Fruit fly (Drosophila melanogaster) whole organism, embryonic: ENCODE results near the gene Cdk1.
A peak's percentile ranks its signal among the peaks of the same experiment; 100 is the strongest.

Experiments
- ATbp ChIP-seq: fragments of 200-800 bp; sonication (Bioruptor generic); optimal IDR thresholded peaks from 2 replicates; lab custom pipeline; 2017; ENCODE audit warnings: missing biosample characterization, mild to moderate bottlenecking, missing genetic modification characterization, missing genetic modification reagents
- Aef1 ChIP-seq: fragments of 200-800 bp; sonication (Bioruptor generic); IDR thresholded peaks from 3 replicates; pipeline ENCODE4 v1.3.6; 2022; ENCODE audit warnings: missing biosample characterization, missing genetic modification characterization
- BtbVII ChIP-seq: fragments of 200-800 bp; sonication (Bioruptor generic); optimal IDR thresholded peaks from 3 replicates; lab custom pipeline; 2017; ENCODE audit warnings: missing biosample characterization, mild to moderate bottlenecking, missing genetic modification characterization
- CG10267 ChIP-seq: fragments of 200-800 bp; sonication (Bioruptor generic); optimal IDR thresholded peaks from 2 replicates; lab custom pipeline; 2018; ENCODE audit warnings: missing biosample characterization, mild to moderate bottlenecking, missing genetic modification characterization, moderate library complexity
- CG10431 ChIP-seq: fragments of 200-800 bp; sonication (Bioruptor generic); optimal IDR thresholded peaks from 3 replicates; lab custom pipeline; 2018; ENCODE audit warnings: missing biosample characterization, mild to moderate bottlenecking, missing genetic modification characterization
- CG10543 ChIP-seq: fragments of 200-800 bp; sonication (Bioruptor generic); optimal IDR thresholded peaks from 3 replicates; lab custom pipeline; 2017; ENCODE audit warnings: missing biosample characterization, mild to moderate bottlenecking, missing genetic modification characterization, moderate library complexity
- CG12236 ChIP-seq: fragments of 200-800 bp; sonication (Bioruptor generic); optimal IDR thresholded peaks from 2 replicates; lab custom pipeline; 2016; ENCODE audit warnings: missing biosample characterization, missing genetic modification characterization
- CG12769 ChIP-seq: fragments of 200-800 bp; sonication (Bioruptor generic); optimal IDR thresholded peaks from 2 replicates; lab custom pipeline; 2019; ENCODE audit warnings: missing biosample characterization, mild to moderate bottlenecking, missing genetic modification characterization, moderate library complexity
- CG13894 ChIP-seq: fragments of 200-800 bp; sonication (Bioruptor generic); optimal IDR thresholded peaks from 3 replicates; lab custom pipeline; 2018; ENCODE audit warnings: missing biosample characterization, mild to moderate bottlenecking, missing genetic modification characterization, moderate library complexity
- CG17802 ChIP-seq: fragments of 200-800 bp; sonication (Bioruptor generic); optimal IDR thresholded peaks from 2 replicates; lab custom pipeline; 2018; ENCODE audit warnings: missing biosample characterization, mild to moderate bottlenecking, missing genetic modification characterization, moderate library complexity
- CG2120 ChIP-seq: fragments of 200-800 bp; sonication (Bioruptor generic); optimal IDR thresholded peaks from 3 replicates; lab custom pipeline; 2016; ENCODE audit warnings: missing biosample characterization, missing genetic modification characterization
- CG2202 ChIP-seq: fragments of 200-800 bp; sonication (Bioruptor generic); optimal IDR thresholded peaks from 2 replicates; lab custom pipeline; 2018; ENCODE audit warnings: missing biosample characterization, mild to moderate bottlenecking, missing genetic modification characterization
- CG2889 ChIP-seq: fragments of 200-800 bp; sonication (Bioruptor generic); IDR thresholded peaks from 3 replicates; pipeline ENCODE4 v1.3.6; 2022; ENCODE audit warnings: missing biosample characterization, missing genetic modification characterization
- CG3065 ChIP-seq: fragments of 200-800 bp; sonication (Bioruptor generic); optimal IDR thresholded peaks from 2 replicates; lab custom pipeline; 2016; ENCODE audit warnings: missing biosample characterization, missing genetic modification characterization
- CG31365 ChIP-seq: fragments of 200-800 bp; sonication (Bioruptor generic); optimal IDR thresholded peaks from 2 replicates; lab custom pipeline; 2018; ENCODE audit warnings: missing biosample characterization, mild to moderate bottlenecking, missing genetic modification characterization
- CG34376 ChIP-seq: fragments of 200-800 bp; sonication (Bioruptor generic); optimal IDR thresholded peaks from 2 replicates; lab custom pipeline; 2018; ENCODE audit warnings: missing biosample characterization, mild to moderate bottlenecking, missing genetic modification characterization
- CG4404 ChIP-seq: fragments of 200-800 bp; sonication (Bioruptor generic); IDR thresholded peaks from 2 replicates; pipeline ENCODE4 v1.3.6; 2022; ENCODE audit warnings: missing biosample characterization, missing genetic modification characterization
- CG6654 ChIP-seq: fragments of 200-800 bp; sonication (Bioruptor generic); optimal IDR thresholded peaks from 2 replicates; lab custom pipeline; 2017; ENCODE audit warnings: missing biosample characterization, mild to moderate bottlenecking, missing genetic modification characterization
- CG8281 ChIP-seq: fragments of 200-800 bp; sonication (Bioruptor generic); optimal IDR thresholded peaks from 2 replicates; lab custom pipeline; 2018; ENCODE audit warnings: missing biosample characterization, mild to moderate bottlenecking, missing genetic modification characterization, moderate library complexity
- CG9215 ChIP-seq: fragments of 200-800 bp; sonication (Bioruptor generic); IDR thresholded peaks from 2 replicates; pipeline ENCODE4 v1.3.6; 2022; ENCODE audit warnings: missing biosample characterization, missing genetic modification characterization
- CkIIα-i1 ChIP-seq: fragments of 200-800 bp; sonication (Bioruptor generic); IDR thresholded peaks from 2 replicates; pipeline ENCODE4 v1.3.6; 2022; ENCODE audit warnings: missing biosample characterization, missing genetic modification characterization
- Dp ChIP-seq: fragments of 200-800 bp; sonication (Bioruptor generic); optimal IDR thresholded peaks from 2 replicates; lab custom pipeline; 2018; ENCODE audit warnings: missing biosample characterization, mild to moderate bottlenecking, missing genetic modification characterization, moderate library complexity
- Hmx ChIP-seq: fragments of 200-800 bp; sonication (Bioruptor generic); optimal IDR thresholded peaks from 2 replicates; lab custom pipeline; 2016; ENCODE audit warnings: missing biosample characterization, missing genetic modification characterization
- Mad ChIP-seq: fragments of 200-800 bp; sonication (Bioruptor generic); optimal IDR thresholded peaks from 2 replicates; lab custom pipeline; 2016; ENCODE audit warnings: missing biosample characterization, missing genetic modification characterization
- Neu2 ChIP-seq: fragments of 200-800 bp; sonication (Bioruptor generic); optimal IDR thresholded peaks from 3 replicates; lab custom pipeline; 2016; ENCODE audit warnings: missing biosample characterization, missing genetic modification characterization, borderline replicate concordance
- PHDP ChIP-seq: fragments of 200-800 bp; sonication (Bioruptor generic); optimal IDR thresholded peaks from 3 replicates; lab custom pipeline; 2018; ENCODE audit warnings: missing biosample characterization, mild to moderate bottlenecking, missing genetic modification characterization, moderate library complexity
- Spps ChIP-seq: fragments of 200-800 bp; sonication (Bioruptor generic); optimal IDR thresholded peaks from 2 replicates; lab custom pipeline; 2018; ENCODE audit warnings: missing biosample characterization, mild to moderate bottlenecking, missing genetic modification characterization
- Xbp1 ChIP-seq: fragments of 200-800 bp; sonication (Bioruptor generic); optimal IDR thresholded peaks from 3 replicates; lab custom pipeline; 2016; ENCODE audit warnings: missing biosample characterization, mild to moderate bottlenecking, missing genetic modification characterization
- Xrp1 ChIP-seq: fragments of 200-800 bp; sonication (Bioruptor generic); IDR thresholded peaks from 2 replicates; pipeline ENCODE4 v1.3.6; 2022; ENCODE audit warnings: missing biosample characterization, missing genetic modification characterization
- amos ChIP-seq: fragments of 200-800 bp; sonication (Bioruptor generic); IDR thresholded peaks from 2 replicates; pipeline ENCODE4 v1.3.6; 2022; ENCODE audit warnings: missing biosample characterization, missing genetic modification characterization; ENCODE audit not compliant: partially characterized antibody
- ara ChIP-seq: fragments of 200-800 bp; sonication (Bioruptor generic); IDR thresholded peaks from 2 replicates; pipeline ENCODE4 v1.3.6; 2022; ENCODE audit warnings: missing biosample characterization, missing genetic modification characterization
- ci ChIP-seq: fragments of 200-800 bp; sonication (Bioruptor generic); IDR thresholded peaks from 3 replicates; pipeline ENCODE4 v1.3.6; 2022; ENCODE audit warnings: missing biosample characterization, missing genetic modification characterization
- corto ChIP-seq: fragments of 200-800 bp; sonication (Bioruptor generic); optimal IDR thresholded peaks from 2 replicates; lab custom pipeline; 2016; ENCODE audit warnings: missing biosample characterization, mild to moderate bottlenecking, missing genetic modification characterization, moderate library complexity
- danr ChIP-seq: fragments of 200-800 bp; sonication (Bioruptor generic); IDR thresholded peaks from 2 replicates; pipeline ENCODE4 v1.3.6; 2022; ENCODE audit warnings: missing biosample characterization, missing genetic modification characterization
- dm ChIP-seq: fragments of 200-800 bp; sonication (Bioruptor generic); optimal IDR thresholded peaks from 3 replicates; lab custom pipeline; 2016; ENCODE audit warnings: missing biosample characterization, missing genetic modification characterization
- eyg ChIP-seq: fragments of 200-800 bp; sonication (Bioruptor generic); optimal IDR thresholded peaks from 3 replicates; lab custom pipeline; 2016; ENCODE audit warnings: missing biosample characterization, missing genetic modification characterization
- gt ChIP-seq: fragments of 200-800 bp; sonication (Bioruptor generic); IDR thresholded peaks from 2 replicates; pipeline ENCODE4 v1.3.6; 2022; ENCODE audit warnings: missing biosample characterization, missing genetic modification characterization
- hbn ChIP-seq: fragments of 200-800 bp; sonication (Bioruptor generic); IDR thresholded peaks from 2 replicates; pipeline ENCODE4 v1.3.6; 2022; ENCODE audit warnings: missing biosample characterization, missing genetic modification characterization; ENCODE audit not compliant: partially characterized antibody
- ken ChIP-seq: fragments of 200-800 bp; sonication (Bioruptor generic); IDR thresholded peaks from 3 replicates; pipeline ENCODE4 v1.3.6; 2022; ENCODE audit warnings: missing biosample characterization, missing genetic modification characterization
- lab ChIP-seq: fragments of 200-800 bp; sonication (Bioruptor generic); optimal IDR thresholded peaks from 3 replicates; lab custom pipeline; 2017; ENCODE audit warnings: missing biosample characterization, missing genetic modification characterization, mild to moderate bottlenecking, moderate library complexity, missing genetic modification reagents
- lov ChIP-seq, 2 experiments: fragments of 200-800 bp in 1 of 2; fragments of >200 bp in 1 of 2; sonication (Bioruptor generic) in 1 of 2; IDR thresholded peaks in 1 of 2; optimal IDR thresholded peaks in 1 of 2; 2 replicates in 1 of 2; 3 replicates in 1 of 2; pipeline versions ENCODE4 v1.3.6 to Lab custom; 2017 to 2022; ENCODE audit warnings: missing biosample characterization in 1 of 2, missing genetic modification characterization in 1 of 2
- sc ChIP-seq, 3 experiments: fragments of >200 bp in 2 of 3; fragments of 200-800 bp in 1 of 3; sonication (Bioruptor generic) in 1 of 3; optimal IDR thresholded peaks; 2 replicates in 2 of 3; 3 replicates in 1 of 3; lab custom pipeline; 2017; ENCODE audit warnings: mild to moderate bottlenecking in 1 of 3, missing biosample characterization in 1 of 3, missing genetic modification characterization in 1 of 3, missing genetic modification reagents in 1 of 3
- sima ChIP-seq: fragments of 200-800 bp; sonication (Bioruptor generic); optimal IDR thresholded peaks from 2 replicates; lab custom pipeline; 2016; ENCODE audit warnings: missing biosample characterization, missing genetic modification characterization
- sqz ChIP-seq: fragments of 200-800 bp; sonication (Bioruptor generic); optimal IDR thresholded peaks from 3 replicates; lab custom pipeline; 2018; ENCODE audit warnings: missing biosample characterization, mild to moderate bottlenecking, missing genetic modification characterization
- sr ChIP-seq: fragments of 200-800 bp; sonication (Bioruptor generic); IDR thresholded peaks from 3 replicates; pipeline ENCODE4 v1.3.6; 2022; ENCODE audit warnings: missing biosample characterization, missing genetic modification characterization
- tx ChIP-seq: fragments of 200-800 bp; sonication (Bioruptor generic); optimal IDR thresholded peaks from 2 replicates; lab custom pipeline; 2016; ENCODE audit warnings: missing biosample characterization, missing genetic modification characterization
- unpg ChIP-seq: fragments of 200-800 bp; sonication (Bioruptor generic); optimal IDR thresholded peaks from 3 replicates; lab custom pipeline; 2018; ENCODE audit warnings: missing biosample characterization, mild to moderate bottlenecking, missing genetic modification characterization, moderate library complexity

Gene Cdk1

dm6 chr2L:10413251-10414127 lies 27.4 kb upstream of the Cdk1 start, which contains the start of the genes CG5355 and Klp31E (continued):
- TF ChIP-seq ken (GFP tag; lab: Robert Waterston, UW) (peak; percentile 52; the same call in 1 of the 3 replicates), tx (GFP tag; lab: Kevin White, UChicago) (peak; percentile 13), CG3065 (GFP tag; lab: Kevin White, UChicago) (no peak), lab (GFP tag; lab: Kevin White, UChicago) (no peak), PHDP (peak; percentile 56), gt (GFP tag; lab: Robert Waterston, UW) (no peak), CG12769 (peak; percentile 46), CkIIα-i1 (no peak), ATbp (GFP tag; lab: Kevin White, UChicago) (no peak), CG2202 (tag; lab: Kevin White, UChicago) (peak; percentile 12), CG10431 (GFP tag; lab: Kevin White, UChicago) (peak; percentile 46), Hmx (GFP tag; lab: Kevin White, UChicago) (no peak), Spps (tag; lab: Kevin White, UChicago) (peak; percentile 27), CG10267 (tag; lab: Kevin White, UChicago) (peak; percentile 72), unpg (GFP tag; lab: Kevin White, UChicago) (peak; percentile 48), Xrp1 (peak; percentile 56; the same call in 1 of the 2 replicates), CG9215 (GFP tag; lab: Robert Waterston, UW) (no peak), Aef1 (GFP tag; lab: Robert Waterston, UW) (0 out of 3 replicates have a peak, but pooled peaks have one; percentile 26), CG12236 (no peak), CG2889 (GFP tag; lab: Robert Waterston, UW) (no peak), amos (GFP tag; lab: Robert Waterston, UW) (peak; percentile 68; the same call in 1 of the 2 replicates), lov (optimal IDR thresholded peaks at IDR 0.05; lab: Kevin White, UChicago) (no peak), lov (GFP tag; IDR thresholded peaks at IDR 0.05; lab: Robert Waterston, UW) (no peak), CG8281 (tag; lab: Kevin White, UChicago) (no peak), sr (GFP tag; lab: Robert Waterston, UW) (no peak), danr (GFP tag; lab: Robert Waterston, UW) (no peak), Neu2 (GFP tag; lab: Kevin White, UChicago) (peak; percentile 87), Xbp1 (peak; percentile 71), CG17802 (peak; percentile 94), CG34376 (no peak), CG13894 (no peak), BtbVII (GFP tag; lab: Kevin White, UChicago) (peak; percentile 56), eyg (GFP tag; lab: Kevin White, UChicago) (no peak), sqz (GFP tag; lab: Kevin White, UChicago) (no peak), corto (GFP tag; lab: Kevin White, UChicago) (no peak), CG10543 (GFP tag; lab: Kevin White, UChicago) (peak; percentile 72), CG4404 (GFP tag; lab: Robert Waterston, UW) (no peak; the same call in 1 of the 2 replicates), CG31365 (no peak), sima (GFP tag; lab: Kevin White, UChicago) (no peak), sc (optimal IDR thresholded peaks at IDR 0.05; lab: Kevin White, UChicago) (no peak), sc (GFP tag; optimal IDR thresholded peaks at IDR 0.05; lab: Kevin White, UChicago) (peak; percentile 67), ara (GFP tag; lab: Robert Waterston, UW) (peak; percentile 72), ci (GFP tag; lab: Robert Waterston, UW) (peak; percentile 59; the same call in 2 of the 3 replicates), dm (GFP tag; lab: Kevin White, UChicago) (peak; percentile 18), hbn (GFP tag; lab: Robert Waterston, UW) (peak; percentile 80), CG2120 (GFP tag; lab: Kevin White, UChicago) (peak; percentile 72), Dp (no peak), Mad (peak; percentile 42), CG6654 (GFP tag; lab: Kevin White, UChicago) (peak; percentile 42)
